Fruit fly (Drosophila melanogaster) whole organism, embryonic: ENCODE data around the gene PRL-1.

ENCODE experiments used
- ATbp ChIP-seq: fragments of 200-800 bp; sonication (Bioruptor generic); optimal IDR thresholded peaks from 2 replicates; lab custom pipeline; 2017; ENCODE audit warnings: missing biosample characterization, mild to moderate bottlenecking, missing genetic modification characterization, missing genetic modification reagents
- Aef1 ChIP-seq: fragments of 200-800 bp; sonication (Bioruptor generic); IDR thresholded peaks from 3 replicates; pipeline ENCODE4 v1.3.6; 2022; ENCODE audit warnings: missing biosample characterization, missing genetic modification characterization
- Blimp-1 ChIP-seq: fragments of 200-800 bp; sonication (Bioruptor generic); optimal IDR thresholded peaks from 3 replicates; lab custom pipeline; 2018; ENCODE audit warnings: missing biosample characterization, missing genetic modification characterization, mild to moderate bottlenecking, moderate library complexity, missing genetic modification reagents
- Bteb2 ChIP-seq: fragments of 200-800 bp; sonication (Bioruptor generic); optimal IDR thresholded peaks from 2 replicates; lab custom pipeline; 2016; ENCODE audit warnings: missing biosample characterization, missing genetic modification characterization
- CG10654 ChIP-seq: fragments of 200-800 bp; sonication (Bioruptor generic); optimal IDR thresholded peaks from 2 replicates; lab custom pipeline; 2016; ENCODE audit warnings: missing biosample characterization, missing genetic modification characterization
- CG11085 ChIP-seq: fragments of 200-800 bp; sonication (Bioruptor generic); IDR thresholded peaks from 2 replicates; pipeline ENCODE4 v1.3.6; 2022; ENCODE audit warnings: missing biosample characterization, missing genetic modification characterization
- CG11398 ChIP-seq: fragments of 200-800 bp; sonication (Bioruptor generic); optimal IDR thresholded peaks from 2 replicates; lab custom pipeline; 2016; ENCODE audit warnings: missing biosample characterization, missing genetic modification characterization
- CG11560 ChIP-seq: fragments of 200-800 bp; sonication (Bioruptor generic); IDR thresholded peaks from 3 replicates; pipeline ENCODE4 v1.3.6; 2022; ENCODE audit warnings: missing biosample characterization, missing genetic modification characterization
- CG12236 ChIP-seq: fragments of 200-800 bp; sonication (Bioruptor generic); optimal IDR thresholded peaks from 2 replicates; lab custom pipeline; 2016; ENCODE audit warnings: missing biosample characterization, missing genetic modification characterization
- CG14965 ChIP-seq: fragments of 200-800 bp; sonication (Bioruptor generic); optimal IDR thresholded peaks from 2 replicates; lab custom pipeline; 2016; ENCODE audit warnings: missing biosample characterization, missing genetic modification characterization, borderline replicate concordance
- CG1603 ChIP-seq: fragments of 200-800 bp; sonication (Bioruptor generic); optimal IDR thresholded peaks from 2 replicates; lab custom pipeline; 2019; ENCODE audit warnings: missing biosample characterization, mild to moderate bottlenecking, missing genetic modification characterization, moderate library complexity
- CG16815 ChIP-seq: fragments of 200-800 bp; sonication (Bioruptor generic); optimal IDR thresholded peaks from 3 replicates; lab custom pipeline; 2017; ENCODE audit warnings: missing biosample characterization, mild to moderate bottlenecking, missing genetic modification characterization
- CG17912 ChIP-seq: fragments of 200-800 bp; sonication (Bioruptor generic); optimal IDR thresholded peaks from 2 replicates; lab custom pipeline; 2018; ENCODE audit warnings: missing biosample characterization, mild to moderate bottlenecking, missing genetic modification characterization
- CG1832 ChIP-seq: fragments of 200-800 bp; sonication (Bioruptor generic); optimal IDR thresholded peaks from 2 replicates; lab custom pipeline; 2017; ENCODE audit warnings: missing biosample characterization, mild to moderate bottlenecking, missing genetic modification characterization, inconsistent platforms
- CG31224 ChIP-seq: fragments of 200-800 bp; sonication (Bioruptor generic); IDR thresholded peaks from 2 replicates; pipeline ENCODE4 v1.3.6; 2022; ENCODE audit warnings: missing biosample characterization, missing genetic modification characterization
- CG33557 ChIP-seq: fragments of 200-800 bp; sonication (Bioruptor generic); optimal IDR thresholded peaks from 2 replicates; lab custom pipeline; 2019; ENCODE audit warnings: missing biosample characterization, mild to moderate bottlenecking, missing genetic modification characterization, moderate library complexity
- CG3407 ChIP-seq: fragments of 200-800 bp; sonication (Bioruptor generic); optimal IDR thresholded peaks from 2 replicates; lab custom pipeline; 2018; ENCODE audit warnings: missing biosample characterization, mild to moderate bottlenecking, missing genetic modification characterization
- CG9876 ChIP-seq: fragments of 200-800 bp; sonication (Bioruptor generic); optimal IDR thresholded peaks from 2 replicates; lab custom pipeline; 2016; ENCODE audit warnings: missing biosample characterization, missing genetic modification characterization
- CTCF ChIP-seq: fragments of 200-800 bp; sonication (Bioruptor generic); optimal IDR thresholded peaks from 2 replicates; lab custom pipeline; 2017; ENCODE audit warnings: missing biosample characterization, mild to moderate bottlenecking, missing genetic modification characterization, moderate library complexity
- Chrac-16 ChIP-seq: fragments of 200-800 bp; sonication (Bioruptor generic); optimal IDR thresholded peaks from 3 replicates; lab custom pipeline; 2016; ENCODE audit warnings: missing biosample characterization, missing genetic modification characterization
- Deaf1 ChIP-seq: fragments of 200-800 bp; optimal IDR thresholded peaks from 3 replicates; lab custom pipeline; 2019; ENCODE audit warnings: missing biosample characterization, mild to moderate bottlenecking, missing genetic modification characterization, moderate library complexity
- Dip3 ChIP-seq: fragments of 200-800 bp; sonication (Bioruptor generic); optimal IDR thresholded peaks from 3 replicates; lab custom pipeline; 2016; ENCODE audit warnings: missing biosample characterization, missing genetic modification characterization
- HLH54F ChIP-seq: fragments of 200-800 bp; sonication (Bioruptor generic); optimal IDR thresholded peaks from 3 replicates; lab custom pipeline; 2016; ENCODE audit warnings: missing biosample characterization, missing genetic modification characterization
- MESR4 ChIP-seq: fragments of 200-800 bp; sonication (Bioruptor generic); optimal IDR thresholded peaks from 2 replicates; lab custom pipeline; 2018; ENCODE audit warnings: missing biosample characterization, mild to moderate bottlenecking, missing genetic modification characterization, moderate library complexity
- Mad ChIP-seq: fragments of 200-800 bp; sonication (Bioruptor generic); optimal IDR thresholded peaks from 2 replicates; lab custom pipeline; 2016; ENCODE audit warnings: missing biosample characterization, missing genetic modification characterization
- Oaz ChIP-seq: fragments of 200-800 bp; sonication (Bioruptor generic); IDR thresholded peaks from 2 replicates; pipeline ENCODE4 v1.3.6; 2022; ENCODE audit warnings: missing biosample characterization, missing genetic modification characterization
- Rx ChIP-seq: fragments of 200-800 bp; sonication (Bioruptor generic); IDR thresholded peaks from 2 replicates; pipeline ENCODE4 v1.3.6; 2022; ENCODE audit warnings: missing biosample characterization, missing genetic modification characterization
- abd-A ChIP-seq: fragments of 200-800 bp; sonication (Bioruptor generic); optimal IDR thresholded peaks from 3 replicates; lab custom pipeline; 2019; ENCODE audit warnings: missing biosample characterization, mild to moderate bottlenecking, missing genetic modification characterization, moderate library complexity
- ase ChIP-seq: fragments of 200-800 bp; sonication (Bioruptor generic); IDR thresholded peaks from 3 replicates; pipeline ENCODE4 v1.3.6; 2022; ENCODE audit warnings: missing biosample characterization, missing genetic modification characterization
- ash1 ChIP-seq: fragments of 200-800 bp; sonication (Bioruptor generic); optimal IDR thresholded peaks from 2 replicates; lab custom pipeline; 2018; ENCODE audit warnings: missing biosample characterization, mild to moderate bottlenecking, missing genetic modification characterization
- bcd ChIP-seq: fragments of 200-800 bp; sonication (Bioruptor generic); optimal IDR thresholded peaks from 2 replicates; lab custom pipeline; 2017; ENCODE audit warnings: missing biosample characterization, mild to moderate bottlenecking, missing genetic modification characterization
- dysf ChIP-seq: fragments of 200-800 bp; sonication (Bioruptor generic); IDR thresholded peaks from 3 replicates; pipeline ENCODE4 v1.3.6; 2022; ENCODE audit warnings: missing biosample characterization, missing genetic modification characterization
- gcm2 ChIP-seq: fragments of 200-800 bp; sonication (Bioruptor generic); optimal IDR thresholded peaks from 2 replicates; lab custom pipeline; 2016; ENCODE audit warnings: missing biosample characterization, missing genetic modification characterization
- grn ChIP-seq: fragments of 200-800 bp; sonication (Bioruptor generic); optimal IDR thresholded peaks from 3 replicates; lab custom pipeline; 2017; ENCODE audit warnings: missing biosample characterization, missing genetic modification characterization
- gsb-n ChIP-seq: fragments of 200-800 bp; sonication (Bioruptor generic); optimal IDR thresholded peaks from 3 replicates; lab custom pipeline; 2018; ENCODE audit warnings: missing biosample characterization, mild to moderate bottlenecking, missing genetic modification characterization
- jumu ChIP-seq: fragments of 200-800 bp; sonication (Bioruptor generic); optimal IDR thresholded peaks from 3 replicates; lab custom pipeline; 2016; ENCODE audit warnings: missing biosample characterization, missing genetic modification characterization
- knrl ChIP-seq: fragments of 200-800 bp; sonication (Bioruptor generic); IDR thresholded peaks from 3 replicates; pipeline ENCODE4 v1.3.6; 2022; ENCODE audit warnings: missing biosample characterization, missing genetic modification characterization; ENCODE audit not compliant: partially characterized antibody
- lbe ChIP-seq: fragments of 200-800 bp; sonication (Bioruptor generic); optimal IDR thresholded peaks from 2 replicates; lab custom pipeline; 2016; ENCODE audit warnings: missing biosample characterization, mild to moderate bottlenecking, missing genetic modification characterization
- lmd ChIP-seq: fragments of 200-800 bp; sonication (Bioruptor generic); IDR thresholded peaks from 2 replicates; pipeline ENCODE4 v1.3.6; 2022; ENCODE audit warnings: missing biosample characterization, missing genetic modification characterization
- nau ChIP-seq: fragments of 200-800 bp; sonication (Bioruptor generic); optimal IDR thresholded peaks from 3 replicates; lab custom pipeline; 2017; ENCODE audit warnings: missing biosample characterization, mild to moderate bottlenecking, missing genetic modification characterization, missing genetic modification reagents
- nom ChIP-seq: fragments of 200-800 bp; sonication (Bioruptor generic); optimal IDR thresholded peaks from 2 replicates; lab custom pipeline; 2017; ENCODE audit warnings: missing biosample characterization, missing genetic modification characterization, mild to moderate bottlenecking, moderate library complexity, missing genetic modification reagents
- onecut ChIP-seq: fragments of 200-800 bp; sonication (Bioruptor generic); IDR thresholded peaks from 2 replicates; pipeline ENCODE4 v1.3.6; 2022; ENCODE audit warnings: missing biosample characterization, missing genetic modification characterization
- phol ChIP-seq: fragments of 200-800 bp; sonication (Bioruptor generic); optimal IDR thresholded peaks from 3 replicates; lab custom pipeline; 2018; ENCODE audit warnings: missing biosample characterization, mild to moderate bottlenecking, missing genetic modification characterization, moderate library complexity
- scrt ChIP-seq: fragments of 200-800 bp; sonication (Bioruptor generic); optimal IDR thresholded peaks from 2 replicates; lab custom pipeline; 2018; ENCODE audit warnings: missing biosample characterization, mild to moderate bottlenecking, missing genetic modification characterization, moderate library complexity
- sens ChIP-seq: fragments of 200-800 bp; sonication (Bioruptor generic); peaks from one replicate; lab custom pipeline; 2016; ENCODE audit warnings: missing biosample characterization, missing genetic modification characterization
- slp2 ChIP-seq: fragments of 200-800 bp; sonication (Bioruptor generic); optimal IDR thresholded peaks from 2 replicates; lab custom pipeline; 2016; ENCODE audit warnings: missing biosample characterization, missing genetic modification characterization
- tap ChIP-seq: fragments of 200-800 bp; optimal IDR thresholded peaks from 3 replicates; lab custom pipeline; 2019; ENCODE audit warnings: missing biosample characterization, mild to moderate bottlenecking, missing genetic modification characterization, moderate library complexity
- tgo ChIP-seq: fragments of 200-800 bp; sonication (Bioruptor generic); IDR thresholded peaks from 3 replicates; pipeline ENCODE4 v1.3.6; 2022; ENCODE audit warnings: missing biosample characterization, missing genetic modification characterization
- ttk ChIP-seq: fragments of 200-800 bp; sonication (Bioruptor generic); IDR thresholded peaks from 2 replicates; pipeline ENCODE4 v2.1.2; 2022; ENCODE audit warnings: missing biosample characterization, missing genetic modification characterization
- tup ChIP-seq: fragments of 200-800 bp; sonication (Bioruptor generic); optimal IDR thresholded peaks from 2 replicates; lab custom pipeline; 2016; ENCODE audit warnings: missing biosample characterization, mild to moderate bottlenecking, missing genetic modification characterization, moderate library complexity

Gene PRL-1

dm6 chr2L:16284306-16285299 is 27.2 kb upstream of the PRL-1 start (continued):
- TF ChIP-seq grn (GFP tag; lab: Kevin White, UChicago) (no peak), ase (GFP tag; lab: Robert Waterston, UW) (no peak), CG9876 (GFP tag; lab: Kevin White, UChicago) (peak; percentile 15), MESR4 (GFP tag; lab: Kevin White, UChicago) (no peak), abd-A (tag; lab: Kevin White, UChicago) (peak; percentile 54), sens (GFP tag; lab: Kevin White, UChicago) (peak; percentile 94), Chrac-16 (GFP tag; lab: Kevin White, UChicago) (peak; percentile 33), HLH54F (GFP tag; lab: Kevin White, UChicago) (peak; percentile 48), CG11398 (GFP tag; lab: Kevin White, UChicago) (no peak), lbe (peak; percentile 64), knrl (GFP tag; lab: Robert Waterston, UW) (no peak), gsb-n (tag; lab: Kevin White, UChicago) (peak; percentile 19), phol (peak; percentile 21), Dip3 (peak; percentile 49), tap (tag; lab: Kevin White, UChicago) (no peak), onecut (GFP tag; lab: Robert Waterston, UW) (peak; percentile 42), bcd (peak; percentile 23), CG3407 (GFP tag; lab: Kevin White, UChicago) (no peak), CG10654 (peak; percentile 21), CG11560 (tag; lab: Robert Waterston, UW) (no peak), lmd (GFP tag; lab: Robert Waterston, UW) (no peak), Deaf1 (tag; lab: Kevin White, UChicago) (peak; percentile 15), CG17912 (GFP tag; lab: Kevin White, UChicago) (peak; percentile 72), CG14965 (GFP tag; lab: Kevin White, UChicago) (no peak), ATbp (peak; percentile 52), nau (GFP tag; lab: Kevin White, UChicago) (peak; percentile 51), CG31224 (GFP tag; lab: Robert Waterston, UW) (no peak), CG33557 (GFP tag; lab: Kevin White, UChicago) (no peak), ttk (no peak), Mad (peak; percentile 53), jumu (GFP tag; lab: Kevin White, UChicago) (no peak), tup (GFP tag; lab: Kevin White, UChicago) (no peak), CG1832 (GFP tag; lab: Kevin White, UChicago) (peak; percentile 81), dysf (GFP tag; lab: Robert Waterston, UW) (no peak), CG12236 (GFP tag; lab: Kevin White, UChicago) (no peak), CG1603 (tag; lab: Kevin White, UChicago) (peak; percentile 30), Rx (GFP tag; lab: Robert Waterston, UW) (no peak), Blimp-1 (GFP tag; lab: Kevin White, UChicago) (peak; percentile 13), nom (GFP tag; lab: Kevin White, UChicago) (peak; percentile 84), slp2 (GFP tag; lab: Kevin White, UChicago) (peak; percentile 18), Bteb2 (GFP tag; lab: Kevin White, UChicago) (peak; percentile 37), tgo (GFP tag; lab: Robert Waterston, UW) (no peak), Aef1 (GFP tag; lab: Robert Waterston, UW) (no peak), CG11085 (GFP tag; lab: Robert Waterston, UW) (no peak), ash1 (GFP tag; lab: Kevin White, UChicago) (no peak), scrt (GFP tag; lab: Kevin White, UChicago) (peak; percentile 70), CTCF (GFP tag; lab: Kevin White, UChicago) (no peak), Oaz (GFP tag; lab: Robert Waterston, UW) (no peak), CG16815 (GFP tag; lab: Kevin White, UChicago) (no peak), gcm2 (GFP tag; lab: Kevin White, UChicago) (peak; percentile 47)
